Worm (Caenorhabditis elegans) whole organism, mixed stage, embryonic: ENCODE data around the gene srx-14.

Experiments
- elt-1 ChIP-seq: sonication (generic microtip); optimal IDR thresholded peaks from 2 replicates; lab custom pipeline; 2017; ENCODE audit warnings: missing genetic modification characterization, mild to moderate bottlenecking, missing compliant biosample characterization, antibody characterized with exemption, moderate library complexity, borderline replicate concordance; ENCODE audit not compliant: insufficient read depth
- flh-1 ChIP-seq: fragments of 200-800 bp; sonication (Bioruptor generic); optimal IDR thresholded peaks from 2 replicates; lab custom pipeline; 2018; ENCODE audit warnings: mild to moderate bottlenecking, missing genetic modification characterization, moderate library complexity, missing compliant biosample characterization
- lin-32 ChIP-seq: fragments of 200-800 bp; sonication (Bioruptor generic); optimal IDR thresholded peaks from 2 replicates; lab custom pipeline; 2018; ENCODE audit warnings: mild to moderate bottlenecking, missing genetic modification characterization, missing compliant biosample characterization
- lsy-2 ChIP-seq: fragments of 150-350 bp; optimal IDR thresholded peaks from 2 replicates; lab custom pipeline; 2014; ENCODE audit warnings: missing biosample characterization, missing genetic modification characterization
- nhr-12 ChIP-seq: fragments of 150-350 bp; optimal IDR thresholded peaks from 2 replicates; lab custom pipeline; 2014; ENCODE audit warnings: missing biosample characterization, missing genetic modification characterization
- nhr-76 ChIP-seq: sonication (generic microtip); optimal IDR thresholded peaks from 2 replicates; lab custom pipeline; 2017; ENCODE audit warnings: missing biosample characterization, missing genetic modification characterization
- pha-4 ChIP-seq: fragments of 150-350 bp; optimal IDR thresholded peaks from 2 replicates; lab custom pipeline; 2018; ENCODE audit warnings: missing biosample characterization, missing genetic modification reagents, missing genetic modification characterization
- snpc-4 ChIP-seq: fragments of 150-350 bp; optimal IDR thresholded peaks from 2 replicates; lab custom pipeline; 2014; ENCODE audit warnings: missing biosample characterization, missing genetic modification characterization
- unc-39 ChIP-seq: fragments of 150-350 bp; optimal IDR thresholded peaks from 2 replicates; lab custom pipeline; 2014; ENCODE audit warnings: missing biosample characterization, missing genetic modification characterization

DNA sequence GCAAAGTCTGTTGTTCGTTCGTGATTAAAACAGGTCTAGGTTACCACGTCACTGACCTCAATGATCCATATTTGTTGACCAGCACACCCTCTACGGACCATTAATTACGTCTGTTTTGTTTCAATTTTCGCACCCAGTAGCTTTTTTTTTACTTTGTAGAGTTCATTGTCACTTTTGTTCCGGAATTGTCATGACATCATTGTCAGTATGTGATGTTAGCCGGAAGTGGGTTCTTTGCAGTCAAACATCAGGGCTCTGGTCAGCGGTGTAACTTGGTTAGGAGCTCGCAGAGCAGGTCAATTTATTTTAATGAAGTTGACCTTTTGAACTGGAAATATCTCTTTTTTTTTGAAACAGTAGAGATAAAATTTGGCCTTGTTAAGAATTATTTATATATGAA lies 23.1 kb upstream of the srx-14 start, which contains the start of gene C44B12.6:
- no peak for TF ChIP-seq flh-1 (GFP tag; lab: Kevin White, UChicago)
- no peak for TF ChIP-seq unc-39 (tag; lab: Kevin White, UChicago)
- TF ChIP-seq lsy-2 (tag; lab: Kevin White, UChicago): no peak
- no peak for TF ChIP-seq snpc-4 (tag; lab: Kevin White, UChicago)
- no peak for TF ChIP-seq elt-1 (tag; lab: Kevin White, UChicago)
- no peak for TF ChIP-seq lin-32 (GFP tag; lab: Kevin White, UChicago)
- TF ChIP-seq nhr-76 (tag; lab: Kevin White, UChicago): no peak
- TF ChIP-seq pha-4: no peak
- no peak for TF ChIP-seq nhr-12 (tag; lab: Kevin White, UChicago)
